Fruit fly (Drosophila melanogaster) whole organism, embryonic: Measurements from ENCODE around the gene CG31100.

Experiments used
- CG1024 ChIP-seq: fragments of 200-800 bp; sonication (Bioruptor generic); IDR thresholded peaks from 2 replicates; pipeline ENCODE4 v1.3.6; 2022; ENCODE audit warnings: missing biosample characterization, missing genetic modification characterization
- CG10959 ChIP-seq: fragments of 200-800 bp; sonication (Bioruptor generic); IDR thresholded peaks from 2 replicates; pipeline ENCODE4 v1.3.6; 2022; ENCODE audit warnings: missing biosample characterization, missing genetic modification characterization
- CG11456 ChIP-seq: fragments of 200-800 bp; sonication (Bioruptor generic); IDR thresholded peaks from 3 replicates; pipeline ENCODE4 v1.3.6; 2022; ENCODE audit warnings: missing biosample characterization, missing genetic modification characterization
- CG11504 ChIP-seq: fragments of 200-800 bp; sonication (Bioruptor generic); optimal IDR thresholded peaks from 3 replicates; lab custom pipeline; 2019; ENCODE audit warnings: missing biosample characterization, mild to moderate bottlenecking, missing genetic modification characterization, moderate library complexity
- CG11560 ChIP-seq: fragments of 200-800 bp; sonication (Bioruptor generic); IDR thresholded peaks from 3 replicates; pipeline ENCODE4 v1.3.6; 2022; ENCODE audit warnings: missing biosample characterization, missing genetic modification characterization
- CG12299 ChIP-seq: fragments of 200-800 bp; sonication (Bioruptor generic); optimal IDR thresholded peaks from 2 replicates; lab custom pipeline; 2018; ENCODE audit warnings: missing biosample characterization, mild to moderate bottlenecking, missing genetic modification characterization
- CG12769 ChIP-seq: fragments of 200-800 bp; sonication (Bioruptor generic); optimal IDR thresholded peaks from 2 replicates; lab custom pipeline; 2019; ENCODE audit warnings: missing biosample characterization, mild to moderate bottlenecking, missing genetic modification characterization, moderate library complexity
- CG14050 ChIP-seq: fragments of 200-800 bp; sonication (Bioruptor generic); IDR thresholded peaks from 3 replicates; pipeline ENCODE4 v1.3.6; 2022; ENCODE audit warnings: missing biosample characterization, missing genetic modification characterization
- CG14667 ChIP-seq: fragments of 200-800 bp; sonication (Bioruptor generic); IDR thresholded peaks from 2 replicates; pipeline ENCODE4 v1.3.6; 2022; ENCODE audit warnings: missing biosample characterization, missing genetic modification characterization
- CG14710 ChIP-seq: fragments of 200-800 bp; sonication (Bioruptor generic); optimal IDR thresholded peaks from 3 replicates; lab custom pipeline; 2019; ENCODE audit warnings: missing biosample characterization, mild to moderate bottlenecking, missing genetic modification characterization, moderate library complexity
- CG15269 ChIP-seq: fragments of 200-800 bp; sonication (Bioruptor generic); optimal IDR thresholded peaks from 2 replicates; lab custom pipeline; 2018; ENCODE audit warnings: missing biosample characterization, mild to moderate bottlenecking, missing genetic modification characterization, moderate library complexity
- CG16815 ChIP-seq: fragments of 200-800 bp; sonication (Bioruptor generic); optimal IDR thresholded peaks from 3 replicates; lab custom pipeline; 2017; ENCODE audit warnings: missing biosample characterization, mild to moderate bottlenecking, missing genetic modification characterization
- CG17186 ChIP-seq: fragments of 200-800 bp; sonication (Bioruptor generic); optimal IDR thresholded peaks from 3 replicates; lab custom pipeline; 2017; ENCODE audit warnings: missing biosample characterization, missing genetic modification reagents, missing genetic modification characterization
- CG17802 ChIP-seq: fragments of 200-800 bp; sonication (Bioruptor generic); optimal IDR thresholded peaks from 2 replicates; lab custom pipeline; 2018; ENCODE audit warnings: missing biosample characterization, mild to moderate bottlenecking, missing genetic modification characterization, moderate library complexity
- CG18764 ChIP-seq: fragments of 200-800 bp; sonication (Bioruptor generic); optimal IDR thresholded peaks from 3 replicates; lab custom pipeline; 2016; ENCODE audit warnings: missing biosample characterization, missing genetic modification characterization
- CG30020 ChIP-seq: fragments of 200-800 bp; optimal IDR thresholded peaks from 2 replicates; lab custom pipeline; 2019; ENCODE audit warnings: missing biosample characterization, mild to moderate bottlenecking, missing genetic modification characterization, moderate library complexity
- CG6854 ChIP-seq: fragments of 200-800 bp; sonication (Bioruptor generic); optimal IDR thresholded peaks from 3 replicates; lab custom pipeline; 2017; ENCODE audit warnings: missing biosample characterization, mild to moderate bottlenecking, missing genetic modification characterization
- CTCF ChIP-seq: fragments of 200-800 bp; sonication (Bioruptor generic); optimal IDR thresholded peaks from 2 replicates; lab custom pipeline; 2017; ENCODE audit warnings: missing biosample characterization, mild to moderate bottlenecking, missing genetic modification characterization, moderate library complexity
- Dek ChIP-seq: fragments of 200-800 bp; sonication (Bioruptor generic); optimal IDR thresholded peaks from 3 replicates; lab custom pipeline; 2019; ENCODE audit warnings: missing biosample characterization, mild to moderate bottlenecking, missing genetic modification characterization, moderate library complexity
- Doc2 ChIP-seq: fragments of 200-800 bp; sonication (Bioruptor generic); IDR thresholded peaks from 2 replicates; pipeline ENCODE4 v1.3.6; 2022; ENCODE audit warnings: missing biosample characterization, missing genetic modification characterization
- E2f2 ChIP-seq: fragments of 200-800 bp; sonication (Bioruptor generic); IDR thresholded peaks from 2 replicates; pipeline ENCODE4 v1.3.6; 2022; ENCODE audit warnings: missing biosample characterization, missing genetic modification characterization
- GATAe ChIP-seq: fragments of 200-800 bp; sonication (Bioruptor generic); conservative IDR thresholded peaks from 2 replicates; pipeline ENCODE4 v1.3.6; 2022; ENCODE audit warnings: missing biosample characterization, missing genetic modification characterization
- Gsc ChIP-seq: fragments of 200-800 bp; sonication (Bioruptor generic); IDR thresholded peaks from 2 replicates; pipeline ENCODE4 v1.3.6; 2022; ENCODE audit warnings: missing biosample characterization, missing genetic modification characterization
- Ptx1 ChIP-seq: fragments of 200-800 bp; sonication (Bioruptor generic); IDR thresholded peaks from 2 replicates; pipeline ENCODE4 v1.3.6; 2022; ENCODE audit warnings: missing biosample characterization, missing genetic modification characterization
- Vsx1 ChIP-seq: fragments of 200-800 bp; sonication (Bioruptor generic); optimal IDR thresholded peaks from 2 replicates; lab custom pipeline; 2017; ENCODE audit warnings: missing biosample characterization, mild to moderate bottlenecking, missing genetic modification characterization, missing genetic modification reagents
- abd-A ChIP-seq: fragments of 200-800 bp; sonication (Bioruptor generic); optimal IDR thresholded peaks from 3 replicates; lab custom pipeline; 2019; ENCODE audit warnings: missing biosample characterization, mild to moderate bottlenecking, missing genetic modification characterization, moderate library complexity
- ac ChIP-seq: fragments of 200-800 bp; sonication (Bioruptor generic); optimal IDR thresholded peaks from 3 replicates; lab custom pipeline; 2017; ENCODE audit warnings: missing biosample characterization, mild to moderate bottlenecking, missing genetic modification characterization
- ap ChIP-seq: fragments of 200-800 bp; sonication (Bioruptor generic); IDR thresholded peaks from 2 replicates; pipeline ENCODE4 v1.3.6; 2022; ENCODE audit warnings: missing biosample characterization, missing genetic modification characterization
- bcd ChIP-seq: fragments of 200-800 bp; sonication (Bioruptor generic); optimal IDR thresholded peaks from 2 replicates; lab custom pipeline; 2017; ENCODE audit warnings: missing biosample characterization, mild to moderate bottlenecking, missing genetic modification characterization
- crc ChIP-seq: fragments of 200-800 bp; sonication (Bioruptor generic); optimal IDR thresholded peaks from 2 replicates; lab custom pipeline; 2016; ENCODE audit warnings: missing biosample characterization, missing genetic modification characterization
- crp ChIP-seq, 2 experiments: fragments of 200-800 bp; sonication (Bioruptor generic); optimal IDR thresholded peaks; 2 replicates in 1 of 2; 3 replicates in 1 of 2; lab custom pipeline; 2017; ENCODE audit warnings: missing biosample characterization in 2 of 2, missing genetic modification characterization in 2 of 2, mild to moderate bottlenecking in 1 of 2, moderate library complexity in 1 of 2
- cwo ChIP-seq: fragments of 200-800 bp; sonication (Bioruptor generic); optimal IDR thresholded peaks from 3 replicates; lab custom pipeline; 2017; ENCODE audit warnings: missing biosample characterization, missing genetic modification characterization, mild to moderate bottlenecking, moderate library complexity, missing genetic modification reagents
- dmrt11E ChIP-seq: fragments of 200-800 bp; sonication (Bioruptor generic); optimal IDR thresholded peaks from 3 replicates; lab custom pipeline; 2018; ENCODE audit warnings: missing biosample characterization, mild to moderate bottlenecking, missing genetic modification characterization, moderate library complexity
- exex ChIP-seq: fragments of 200-800 bp; sonication (Bioruptor generic); optimal IDR thresholded peaks from 4 replicates; lab custom pipeline; 2018; ENCODE audit warnings: missing biosample characterization, mild to moderate bottlenecking, missing genetic modification characterization, moderate library complexity
- eyg ChIP-seq: fragments of 200-800 bp; sonication (Bioruptor generic); optimal IDR thresholded peaks from 3 replicates; lab custom pipeline; 2016; ENCODE audit warnings: missing biosample characterization, missing genetic modification characterization
- fru ChIP-seq: fragments of >200 bp; optimal IDR thresholded peaks from 2 replicates; lab custom pipeline; 2017
- gcm ChIP-seq: fragments of 200-800 bp; sonication (Bioruptor generic); optimal IDR thresholded peaks from 2 replicates; lab custom pipeline; 2019; ENCODE audit warnings: missing biosample characterization, mild to moderate bottlenecking, missing genetic modification characterization, moderate library complexity
- grau ChIP-seq: fragments of 200-800 bp; optimal IDR thresholded peaks from 3 replicates; lab custom pipeline; 2019; ENCODE audit warnings: missing biosample characterization, mild to moderate bottlenecking, missing genetic modification characterization, moderate library complexity
- grn ChIP-seq: fragments of 200-800 bp; sonication (Bioruptor generic); optimal IDR thresholded peaks from 3 replicates; lab custom pipeline; 2017; ENCODE audit warnings: missing biosample characterization, missing genetic modification characterization
- jigr1 ChIP-seq: fragments of 200-800 bp; sonication (Bioruptor generic); IDR thresholded peaks from 3 replicates; pipeline ENCODE4 v1.3.6; 2022; ENCODE audit warnings: missing biosample characterization, missing genetic modification characterization
- kah ChIP-seq: fragments of 200-800 bp; sonication (Bioruptor generic); optimal IDR thresholded peaks from 2 replicates; lab custom pipeline; 2018; ENCODE audit warnings: missing biosample characterization, mild to moderate bottlenecking, missing genetic modification characterization
- mam ChIP-seq: fragments of 200-800 bp; sonication (Bioruptor generic); optimal IDR thresholded peaks from 3 replicates; lab custom pipeline; 2016; ENCODE audit warnings: missing biosample characterization, missing genetic modification characterization
- org-1 ChIP-seq: fragments of 200-800 bp; sonication (Bioruptor generic); optimal IDR thresholded peaks from 2 replicates; lab custom pipeline; 2017; ENCODE audit warnings: missing biosample characterization, missing genetic modification characterization
- peb ChIP-seq: fragments of 200-800 bp; sonication (Bioruptor generic); IDR thresholded peaks from 2 replicates; pipeline ENCODE4 v1.3.6; 2022; ENCODE audit warnings: missing biosample characterization, missing genetic modification characterization
- phol ChIP-seq: fragments of 200-800 bp; sonication (Bioruptor generic); optimal IDR thresholded peaks from 3 replicates; lab custom pipeline; 2018; ENCODE audit warnings: missing biosample characterization, mild to moderate bottlenecking, missing genetic modification characterization, moderate library complexity
- psq ChIP-seq: fragments of 200-800 bp; sonication (Bioruptor generic); optimal IDR thresholded peaks from 2 replicates; lab custom pipeline; 2017; ENCODE audit warnings: missing biosample characterization, missing genetic modification characterization
- sim ChIP-seq: fragments of 200-800 bp; sonication (Bioruptor generic); IDR thresholded peaks from 2 replicates; pipeline ENCODE4 v1.3.6; 2022; ENCODE audit warnings: missing biosample characterization, missing genetic modification characterization
- sna ChIP-seq: fragments of 200-800 bp; sonication (Bioruptor generic); IDR thresholded peaks from 2 replicates; pipeline ENCODE4 v1.3.6; 2022; ENCODE audit warnings: missing biosample characterization, missing genetic modification characterization; ENCODE audit not compliant: partially characterized antibody
- twi ChIP-seq: fragments of 200-800 bp; optimal IDR thresholded peaks from 2 replicates; lab custom pipeline; 2019; ENCODE audit warnings: missing biosample characterization, mild to moderate bottlenecking, missing genetic modification characterization, moderate library complexity

Gene CG31100

dm6 chr3R:8945502-8946324 is 57.7 kb downstream of the CG31100 start (continued):
- TF ChIP-seq CG6854 (peak; percentile 41), psq (GFP tag; lab: Kevin White, UChicago) (peak; percentile 62), grn (GFP tag; lab: Kevin White, UChicago) (no peak), crp (GFP tag; optimal IDR thresholded peaks at IDR 0.05; lab: Kevin White, UChicago) (peak in 1 of 2 experiments; percentile 22), gcm (peak; percentile 87), abd-A (tag; lab: Kevin White, UChicago) (peak; percentile 85), fru (lab: Kevin White, UChicago) (no peak), mam (GFP tag; lab: Kevin White, UChicago) (peak; percentile 17), CG18764 (GFP tag; lab: Kevin White, UChicago) (peak; percentile 45), twi (tag; lab: Kevin White, UChicago) (peak; percentile 70), crc (no peak), peb (GFP tag; lab: Robert Waterston, UW) (peak; percentile 37; the same call in 1 of the 2 replicates), CTCF (GFP tag; lab: Kevin White, UChicago) (peak; percentile 17), CG10959 (peak; percentile 31; the same call in 1 of the 2 replicates), eyg (no peak), CG14667 (GFP tag; lab: Robert Waterston, UW) (peak; percentile 64; the same call in 1 of the 2 replicates), Dek (peak; percentile 78), CG11456 (GFP tag; lab: Robert Waterston, UW) (peak; percentile 75; the same call in 1 of the 3 replicates), jigr1 (GFP tag; lab: Robert Waterston, UW) (peak; percentile 65), kah (GFP tag; lab: Kevin White, UChicago) (peak; percentile 63), bcd (GFP tag; lab: Kevin White, UChicago) (peak; percentile 81), sim (GFP tag; lab: Robert Waterston, UW) (0 out of 2 replicates have a peak, but pooled peaks have one; percentile 22), E2f2 (GFP tag; lab: Robert Waterston, UW) (peak; percentile 71), CG14710 (tag; lab: Kevin White, UChicago) (peak; percentile 81), CG15269 (tag; lab: Kevin White, UChicago) (peak; percentile 94), ap (GFP tag; lab: Robert Waterston, UW) (peak; percentile 69; the same call in 1 of the 2 replicates), CG14050 (GFP tag; lab: Robert Waterston, UW) (peak; percentile 69; the same call in 2 of the 3 replicates), CG11560 (tag; lab: Robert Waterston, UW) (peak; percentile 33; the same call in 1 of the 3 replicates), GATAe (GFP tag; lab: Robert Waterston, UW) (no peak), Doc2 (GFP tag; lab: Robert Waterston, UW) (peak; percentile 45; the same call in 1 of the 2 replicates), CG17802 (peak; percentile 54), phol (tag; lab: Kevin White, UChicago) (peak; percentile 89), Gsc (GFP tag; lab: Robert Waterston, UW) (no peak), ac (GFP tag; lab: Kevin White, UChicago) (peak; percentile 7), CG12769 (tag; lab: Kevin White, UChicago) (peak; percentile 36), cwo (GFP tag; lab: Kevin White, UChicago) (peak; percentile 69), grau (tag; lab: Kevin White, UChicago) (peak; percentile 88), CG1024 (GFP tag; lab: Robert Waterston, UW) (0 out of 2 replicates have a peak, but pooled peaks have one; percentile 23), Vsx1 (GFP tag; lab: Kevin White, UChicago) (peak; percentile 68), org-1 (GFP tag; lab: Kevin White, UChicago) (peak; percentile 81), CG12299 (tag; lab: Kevin White, UChicago) (peak; percentile 85), CG16815 (peak; percentile 55), exex (tag; lab: Kevin White, UChicago) (peak; percentile 26), sna (GFP tag; lab: Robert Waterston, UW) (no peak), Ptx1 (peak; percentile 88), dmrt11E (tag; lab: Kevin White, UChicago) (peak; percentile 58), CG30020 (tag; lab: Kevin White, UChicago) (peak; percentile 48), CG17186 (GFP tag; lab: Kevin White, UChicago) (no peak), CG11504 (tag; lab: Kevin White, UChicago) (peak; percentile 90)
